Worm (Caenorhabditis elegans) whole organism, mixed stage, embryonic: Measurements from ENCODE around the gene srt-11.

Source experiments
- M03D4.4 ChIP-seq: sonication (generic microtip); optimal IDR thresholded peaks from 2 replicates; lab custom pipeline; 2017; ENCODE audit warnings: mild to moderate bottlenecking, missing genetic modification characterization, missing compliant biosample characterization
- bed-3 ChIP-seq: fragments of 200-800 bp; sonication (Bioruptor generic); optimal IDR thresholded peaks from 3 replicates; lab custom pipeline; 2018; ENCODE audit warnings: mild to moderate bottlenecking, missing genetic modification characterization, moderate library complexity, missing compliant biosample characterization
- blmp-1 ChIP-seq: fragments of 150-350 bp; optimal IDR thresholded peaks from 2 replicates; lab custom pipeline; 2014; ENCODE audit warnings: missing biosample characterization, missing genetic modification characterization
- ceh-39 ChIP-seq: fragments of 150-350 bp; optimal IDR thresholded peaks from 2 replicates; lab custom pipeline; 2014; ENCODE audit warnings: missing biosample characterization, missing genetic modification characterization
- ceh-43 ChIP-seq: fragments of 200-800 bp; sonication (Bioruptor generic); optimal IDR thresholded peaks from 2 replicates; lab custom pipeline; 2018; ENCODE audit warnings: mild to moderate bottlenecking, missing genetic modification characterization, moderate library complexity, missing compliant biosample characterization
- ceh-83 ChIP-seq: fragments of 200-800 bp; sonication (Bioruptor generic); optimal IDR thresholded peaks from 2 replicates; lab custom pipeline; 2018; ENCODE audit warnings: mild to moderate bottlenecking, missing genetic modification characterization, missing compliant biosample characterization
- ces-1 ChIP-seq: fragments of 150-350 bp; optimal IDR thresholded peaks from 2 replicates; lab custom pipeline; 2014; ENCODE audit warnings: missing biosample characterization, missing genetic modification reagents, missing genetic modification characterization
- cnd-1 ChIP-seq: fragments of 200-800 bp; sonication (Bioruptor generic); optimal IDR thresholded peaks from 2 replicates; lab custom pipeline; 2018; ENCODE audit warnings: mild to moderate bottlenecking, missing genetic modification characterization, missing compliant biosample characterization
- drap-1 ChIP-seq: fragments of 200-800 bp; sonication (Bioruptor generic); optimal IDR thresholded peaks from 3 replicates; lab custom pipeline; 2018; ENCODE audit warnings: mild to moderate bottlenecking, missing genetic modification characterization, missing compliant biosample characterization
- elt-3 ChIP-seq: fragments of 150-350 bp; optimal IDR thresholded peaks from 2 replicates; lab custom pipeline; 2014; ENCODE audit warnings: missing biosample characterization, missing genetic modification characterization
- flh-1 ChIP-seq: fragments of 200-800 bp; sonication (Bioruptor generic); optimal IDR thresholded peaks from 2 replicates; lab custom pipeline; 2018; ENCODE audit warnings: mild to moderate bottlenecking, missing genetic modification characterization, moderate library complexity, missing compliant biosample characterization
- ham-2 ChIP-seq: fragments of 200-800 bp; sonication (Bioruptor generic); optimal IDR thresholded peaks from 2 replicates; lab custom pipeline; 2018; ENCODE audit warnings: mild to moderate bottlenecking, missing genetic modification characterization, missing compliant biosample characterization
- lin-13 ChIP-seq: fragments of 150-350 bp; optimal IDR thresholded peaks from 2 replicates; lab custom pipeline; 2014; ENCODE audit warnings: missing biosample characterization, missing genetic modification characterization
- lin-32 ChIP-seq: fragments of 200-800 bp; sonication (Bioruptor generic); optimal IDR thresholded peaks from 2 replicates; lab custom pipeline; 2018; ENCODE audit warnings: mild to moderate bottlenecking, missing genetic modification characterization, missing compliant biosample characterization
- lsy-2 ChIP-seq: fragments of 150-350 bp; optimal IDR thresholded peaks from 2 replicates; lab custom pipeline; 2014; ENCODE audit warnings: missing biosample characterization, missing genetic modification characterization
- mep-1 ChIP-seq: fragments of 150-350 bp; optimal IDR thresholded peaks from 2 replicates; lab custom pipeline; 2017; ENCODE audit warnings: missing biosample characterization, missing genetic modification reagents, missing genetic modification characterization, inconsistent platforms
- mls-2 ChIP-seq: sonication (generic microtip); optimal IDR thresholded peaks from 2 replicates; lab custom pipeline; 2016; ENCODE audit warnings: mild to moderate bottlenecking, missing genetic modification characterization, moderate library complexity, missing compliant biosample characterization
- nhr-12 ChIP-seq: fragments of 150-350 bp; optimal IDR thresholded peaks from 2 replicates; lab custom pipeline; 2014; ENCODE audit warnings: missing biosample characterization, missing genetic modification characterization
- nhr-2 ChIP-seq: fragments of 150-350 bp; optimal IDR thresholded peaks from 2 replicates; lab custom pipeline; 2014; ENCODE audit warnings: missing biosample characterization, missing genetic modification characterization
- nhr-237 ChIP-seq: fragments of 150-350 bp; optimal IDR thresholded peaks from 2 replicates; lab custom pipeline; 2014; ENCODE audit warnings: missing biosample characterization, missing genetic modification characterization
- nhr-28 ChIP-seq: fragments of 150-350 bp; optimal IDR thresholded peaks from 2 replicates; lab custom pipeline; 2014; ENCODE audit warnings: missing biosample characterization, missing genetic modification characterization
- pha-4 ChIP-seq: fragments of 150-350 bp; optimal IDR thresholded peaks from 2 replicates; lab custom pipeline; 2018; ENCODE audit warnings: missing biosample characterization, missing genetic modification reagents, missing genetic modification characterization
- sem-2 ChIP-seq: fragments of 200-800 bp; sonication (Bioruptor generic); optimal IDR thresholded peaks from 2 replicates; lab custom pipeline; 2018; ENCODE audit warnings: mild to moderate bottlenecking, missing genetic modification characterization, missing compliant biosample characterization
- sptf-1 ChIP-seq: sonication (generic microtip); optimal IDR thresholded peaks from 2 replicates; lab custom pipeline; 2017; ENCODE audit warnings: mild to moderate bottlenecking, missing genetic modification characterization, moderate library complexity, missing compliant biosample characterization
- tbx-8 ChIP-seq: fragments of 200-800 bp; sonication (Bioruptor generic); optimal IDR thresholded peaks from 2 replicates; lab custom pipeline; 2018; ENCODE audit warnings: mild to moderate bottlenecking, missing genetic modification characterization, moderate library complexity, missing compliant biosample characterization
- unc-120 ChIP-seq: sonication (generic microtip); optimal IDR thresholded peaks from 2 replicates; lab custom pipeline; 2017; ENCODE audit warnings: missing genetic modification characterization, missing compliant biosample characterization; ENCODE audit not compliant: poor library complexity, severe bottlenecking
- unc-39 ChIP-seq: fragments of 150-350 bp; optimal IDR thresholded peaks from 2 replicates; lab custom pipeline; 2014; ENCODE audit warnings: missing biosample characterization, missing genetic modification characterization
- unc-62 ChIP-seq: fragments of 150-350 bp; optimal IDR thresholded peaks from 2 replicates; lab custom pipeline; 2014; ENCODE audit warnings: missing biosample characterization, missing genetic modification reagents, missing genetic modification characterization
- zip-8 ChIP-seq: fragments of 150-350 bp; optimal IDR thresholded peaks from 2 replicates; lab custom pipeline; 2014; ENCODE audit warnings: missing biosample characterization, missing genetic modification characterization
- ztf-11 ChIP-seq: fragments of 150-350 bp; optimal IDR thresholded peaks from 2 replicates; lab custom pipeline; 2014; ENCODE audit warnings: missing biosample characterization, missing genetic modification characterization

srt-11 gene

DNA sequence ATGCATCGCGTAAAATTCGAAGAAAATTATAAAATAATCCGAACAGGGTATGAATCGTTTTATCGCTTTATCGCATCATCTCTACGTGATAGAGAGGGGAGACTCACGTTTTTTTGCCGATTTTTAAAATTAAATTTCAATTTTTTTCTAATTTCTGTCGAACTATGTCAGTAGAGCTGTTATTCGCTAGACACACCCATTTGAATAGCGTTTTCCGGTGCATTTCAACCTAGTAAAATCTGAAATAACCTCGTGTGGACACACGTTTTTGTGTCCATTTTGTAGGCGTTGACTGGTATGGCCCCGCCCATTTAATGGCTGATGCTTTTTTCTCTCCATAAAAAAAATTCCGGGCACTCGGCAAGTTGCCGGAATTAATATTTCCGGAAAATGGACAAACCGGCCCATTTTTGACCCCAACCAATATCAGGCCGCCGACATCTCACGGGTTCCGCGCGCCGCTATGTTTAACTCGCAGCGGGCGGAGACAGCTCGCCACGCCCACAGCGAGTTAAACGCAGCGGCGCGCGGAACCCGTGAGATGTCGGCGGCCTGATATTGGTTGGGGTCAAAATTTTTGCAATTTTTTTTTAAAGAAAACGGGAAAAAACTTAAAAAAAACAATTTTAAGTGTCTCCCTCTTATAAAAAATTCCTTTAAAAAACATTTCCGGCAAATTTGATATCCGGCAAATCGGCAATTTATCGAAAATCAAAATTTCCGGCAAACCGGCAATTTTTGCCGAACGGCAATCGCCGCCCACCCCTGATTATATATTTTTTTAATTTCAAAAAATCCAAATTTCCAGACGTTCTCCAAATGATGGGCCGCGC is 32.6 kb upstream of the srt-11 start, which contains the start of gene Y54E2A.7:
TSS of gene Y54E2A.7 (minus strand) at position 51 of the 833 bp plus-strand sequence.
- TF ChIP-seq ceh-83 (no peak), lin-32 (GFP tag; lab: Kevin White, UChicago) (no peak), blmp-1 (tag; lab: Kevin White, UChicago) (no peak), elt-3 (tag; lab: Kevin White, UChicago) (no peak), M03D4.4 (no peak), lin-13 (tag; lab: Kevin White, UChicago) (no peak), sem-2 (GFP tag; lab: Kevin White, UChicago) (no peak), ham-2 (GFP tag; lab: Kevin White, UChicago) (no peak), pha-4 (tag; lab: Kevin White, UChicago) (no peak), sptf-1 (tag; lab: Kevin White, UChicago) (no peak), drap-1 (GFP tag; lab: Kevin White, UChicago) (no peak), unc-39 (tag; lab: Kevin White, UChicago) (no peak), nhr-28 (tag; lab: Kevin White, UChicago) (no peak)
- TF ChIP-seq, all 35 proteins: peak for 0

DNA sequence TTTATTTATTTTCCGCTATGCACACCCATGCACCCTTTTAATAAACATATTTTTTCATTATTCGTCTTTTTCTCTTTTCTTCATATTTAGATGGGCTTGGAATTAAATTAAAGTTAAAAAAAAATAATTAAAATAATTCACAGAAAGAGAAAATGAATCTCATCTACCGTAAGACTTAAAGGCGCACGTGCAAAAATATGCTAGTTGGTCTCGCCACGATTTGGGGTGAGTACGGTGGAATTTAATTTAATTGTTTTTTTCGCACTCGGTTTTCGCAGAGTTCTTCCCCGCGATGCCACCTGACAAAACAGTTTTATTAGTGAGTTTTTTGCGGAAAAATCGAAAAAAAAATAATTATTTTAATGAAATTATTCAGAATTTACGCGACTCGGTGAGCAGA is 27.7 kb upstream of the srt-11 start, which contains the start of gene Y54E2A.8:
TSS of gene Y54E2A.8 (plus strand) at position 254 of the 400 bp plus-strand sequence.
- no peak for TF ChIP-seq lin-32 (GFP tag; lab: Kevin White, UChicago)
- no peak for TF ChIP-seq ces-1 (GFP tag; lab: Kevin White, UChicago)
- no peak for TF ChIP-seq unc-39 (tag; lab: Kevin White, UChicago)
- TF ChIP-seq nhr-2 (tag; lab: Kevin White, UChicago), result no peak
- TF ChIP-seq sem-2 (GFP tag; lab: Kevin White, UChicago), result no peak
- TF ChIP-seq lin-13 (tag; lab: Kevin White, UChicago), result no peak
- TF ChIP-seq sptf-1 (tag; lab: Kevin White, UChicago), result no peak
- TF ChIP-seq lsy-2, result no peak
- TF ChIP-seq bed-3 (GFP tag; lab: Kevin White, UChicago), result no peak
- no peak for TF ChIP-seq cnd-1
- TF ChIP-seq ztf-11 (tag; lab: Kevin White, UChicago), result no peak
- no peak for TF ChIP-seq ceh-39 (tag; lab: Kevin White, UChicago)
- TF ChIP-seq flh-1, result no peak
- TF ChIP-seq ceh-43 (GFP tag; lab: Kevin White, UChicago), result no peak

DNA sequence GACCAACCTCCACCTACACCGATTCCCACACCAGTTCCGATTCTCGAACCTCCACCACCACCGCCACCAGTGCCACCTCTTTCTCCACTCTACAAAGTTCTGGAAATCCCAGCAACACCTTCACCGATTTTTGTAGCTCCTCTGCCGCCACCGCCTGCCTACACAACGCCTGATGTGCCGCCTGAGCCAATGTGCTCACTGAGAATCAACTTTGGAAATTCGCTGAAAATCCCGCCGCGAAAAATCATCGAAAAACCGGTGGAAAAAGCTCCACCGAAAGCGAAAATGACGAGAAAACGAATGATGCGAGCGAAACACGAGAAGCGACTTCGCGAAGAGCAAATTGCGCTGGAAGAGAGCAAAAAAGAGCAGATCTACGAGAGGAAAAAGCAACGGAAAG is 25.9 kb upstream of the srt-11 start:
- TF ChIP-seq nhr-237 (tag; lab: Kevin White, UChicago), result no peak
- no peak for TF ChIP-seq ceh-39 (tag; lab: Kevin White, UChicago)
- no peak for TF ChIP-seq mls-2 (tag; lab: Kevin White, UChicago)
- no peak for TF ChIP-seq tbx-8 (GFP tag; lab: Kevin White, UChicago)
- no peak for TF ChIP-seq lsy-2
- no peak for TF ChIP-seq blmp-1 (tag; lab: Kevin White, UChicago)
- TF ChIP-seq elt-3 (tag; lab: Kevin White, UChicago), result no peak
- no peak for TF ChIP-seq nhr-2 (tag; lab: Kevin White, UChicago)
- TF ChIP-seq bed-3 (GFP tag; lab: Kevin White, UChicago), result no peak
- no peak for TF ChIP-seq zip-8 (tag; lab: Kevin White, UChicago)
- TF ChIP-seq sem-2 (GFP tag; lab: Kevin White, UChicago), result no peak
- TF ChIP-seq ces-1 (GFP tag; lab: Kevin White, UChicago), result no peak
- TF ChIP-seq M03D4.4, result no peak
- TF ChIP-seq cnd-1, result no peak
- TF ChIP-seq drap-1 (GFP tag; lab: Kevin White, UChicago), result no peak
- TF ChIP-seq sptf-1 (tag; lab: Kevin White, UChicago), result no peak
- no peak for TF ChIP-seq nhr-28 (tag; lab: Kevin White, UChicago)
- no peak for TF ChIP-seq lin-13 (tag; lab: Kevin White, UChicago)
- no peak for TF ChIP-seq ceh-83
- TF ChIP-seq ztf-11 (tag; lab: Kevin White, UChicago), result no peak

DNA sequence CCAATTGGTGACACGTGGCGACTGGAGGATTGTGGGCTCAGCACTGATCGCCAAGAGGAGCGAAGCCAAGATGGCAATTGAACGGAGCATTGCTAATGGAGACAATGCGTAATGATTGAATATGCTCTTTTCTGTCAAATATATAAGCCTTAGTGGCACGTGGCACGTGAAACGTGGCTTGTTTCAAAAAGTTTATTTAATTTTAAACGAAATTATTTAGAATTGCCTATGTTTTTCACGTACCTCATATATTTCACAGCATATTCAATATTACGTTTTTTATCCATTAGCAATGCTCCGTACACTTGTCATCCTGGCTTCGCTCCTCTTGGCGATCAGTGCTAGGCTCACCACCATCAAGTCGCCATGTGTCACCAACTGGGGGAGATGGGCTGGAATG is 19.9 kb upstream of the srt-11 start, which contains the start of gene Y54E2A.9:
TSS of gene Y54E2A.9 (minus strand) at position 101 of the 400 bp plus-strand sequence.
- TF ChIP-seq ceh-39 (tag; lab: Kevin White, UChicago) (no peak), unc-62 (GFP tag; lab: Kevin White, UChicago) (no peak), nhr-28 (tag; lab: Kevin White, UChicago) (no peak), M03D4.4 (no peak), tbx-8 (GFP tag; lab: Kevin White, UChicago) (no peak), lin-13 (tag; lab: Kevin White, UChicago) (no peak), ces-1 (GFP tag; lab: Kevin White, UChicago) (no peak), drap-1 (GFP tag; lab: Kevin White, UChicago) (no peak), mep-1 (tag; lab: Kevin White, UChicago) (no peak), ceh-83 (no peak), sptf-1 (tag; lab: Kevin White, UChicago) (no peak), lsy-2 (no peak), nhr-2 (tag; lab: Kevin White, UChicago) (no peak), nhr-12 (tag; lab: Kevin White, UChicago) (no peak), nhr-237 (tag; lab: Kevin White, UChicago) (no peak), unc-120 (tag; lab: Kevin White, UChicago) (no peak)
